Worm (Caenorhabditis elegans): Measurements from ENCODE around the gene ced-4.

Gene ced-4

DNA sequence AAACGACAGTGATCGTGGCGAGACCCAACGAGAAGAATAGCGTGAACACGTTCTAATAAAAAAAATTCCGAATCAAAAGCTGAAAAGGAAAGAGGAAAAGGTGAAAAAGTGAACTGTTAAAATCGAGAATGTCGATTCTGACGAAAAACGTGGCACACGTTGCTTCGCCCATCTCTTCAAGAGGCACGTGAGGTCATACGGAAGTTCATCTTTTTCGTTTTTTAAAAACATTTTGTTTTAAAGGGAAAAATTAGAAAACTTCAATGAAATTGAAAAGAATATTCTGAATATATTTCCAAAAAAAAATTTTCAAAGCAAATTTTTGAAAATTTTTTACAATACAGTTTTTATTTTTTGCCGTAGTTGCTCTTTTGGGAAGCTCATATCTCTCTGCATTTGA lies 40.9 kb upstream of the ced-4 start, which contains the start of gene C38D4.7:
TSS of gene C38D4.7 (minus strand) at position 101 of the 400 bp plus-strand sequence.
- TF ChIP-seq nhr-77 (tag; optimal IDR thresholded peaks at IDR 0.05) (no peak), mdl-1 (tag; optimal IDR thresholded peaks at IDR 0.05) (no peak), ZK546.5 (tag; optimal IDR thresholded peaks at IDR 0.05) (no peak), nhr-23 (tag; optimal IDR thresholded peaks at IDR 0.05) (no peak), ceh-82 (tag; optimal IDR thresholded peaks at IDR 0.05) (no peak), fos-1 (tag; optimal IDR thresholded peaks at IDR 0.05) (no peak), egl-27 (tag; optimal IDR thresholded peaks at IDR 0.05) (no peak)

DNA sequence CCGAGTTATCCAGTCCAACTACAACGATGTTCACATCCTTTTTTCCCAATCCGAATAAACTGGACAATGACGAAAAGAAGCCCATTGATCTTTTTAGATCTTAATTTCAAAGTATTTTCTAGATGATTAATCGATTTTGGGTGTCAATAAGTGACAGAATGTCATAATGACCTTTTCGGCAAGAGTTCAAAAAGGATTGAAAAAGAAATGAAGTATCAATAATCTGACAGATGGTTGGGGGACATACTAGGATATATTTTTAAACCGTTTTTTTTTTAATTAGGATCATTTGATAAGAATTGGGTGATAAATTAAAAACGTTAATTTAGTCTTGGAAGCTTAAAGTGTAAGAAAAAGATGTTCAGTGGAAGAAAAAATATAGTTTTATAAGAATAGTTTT lies 37.4 kb upstream of the ced-4 start, which contains the start of gene arl-6:
TSS of gene arl-6 (minus strand) at position 101 of the 400 bp plus-strand sequence.
- no peak for TF ChIP-seq C34F6.9 (tag; optimal IDR thresholded peaks at IDR 0.05)
- no peak for TF ChIP-seq nhr-129 (tag; optimal IDR thresholded peaks at IDR 0.05)
- no peak for TF ChIP-seq sma-3 (GFP tag; optimal IDR thresholded peaks at IDR 0.05)
- TF ChIP-seq blmp-1 (tag; optimal IDR thresholded peaks at IDR 0.05; ENCODE audit: insufficient read depth), result no peak
- no peak for TF ChIP-seq egl-27 (tag; optimal IDR thresholded peaks at IDR 0.05)

DNA sequence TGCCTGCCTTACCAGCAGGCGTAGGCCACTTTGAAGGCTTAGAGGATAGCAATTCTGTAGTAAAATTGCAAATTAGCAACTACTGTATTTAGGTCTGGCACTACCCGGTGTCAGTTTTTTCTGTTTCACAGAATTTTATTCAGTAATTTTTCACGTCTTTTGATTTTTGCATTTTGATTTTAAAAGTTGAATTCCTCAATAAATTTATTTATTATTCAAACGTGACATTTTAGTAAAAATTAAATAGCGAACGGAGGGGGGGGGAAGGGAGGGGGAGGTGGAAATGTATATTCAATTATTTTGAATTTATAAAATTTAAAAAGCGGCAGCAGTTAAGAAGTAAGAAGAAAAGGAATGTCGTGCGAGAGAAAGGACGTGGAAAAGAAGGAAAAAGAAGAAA lies 34.9 kb upstream of the ced-4 start, which contains the start of gene F26A1.4:
TSS of gene F26A1.4 (plus strand) at position 301 of the 400 bp plus-strand sequence.
- no peak for TF ChIP-seq alr-1 (tag; optimal IDR thresholded peaks at IDR 0.05)
- no peak for TF ChIP-seq sem-4 (tag; optimal IDR thresholded peaks at IDR 0.05)
- no peak for TF ChIP-seq zag-1 (tag; optimal IDR thresholded peaks at IDR 0.05)
- no peak for TF ChIP-seq gmeb-1 (tag; optimal IDR thresholded peaks at IDR 0.05)
- no peak for TF ChIP-seq Y55F3AM.14 (GFP tag; optimal IDR thresholded peaks at IDR 0.05)
- TF ChIP-seq unc-55 (GFP tag; optimal IDR thresholded peaks at IDR 0.05), result no peak
- TF ChIP-seq mdl-1 (tag; optimal IDR thresholded peaks at IDR 0.05), result no peak
- no peak for TF ChIP-seq nhr-77 (tag; optimal IDR thresholded peaks at IDR 0.05)
- TF ChIP-seq nhr-25 (tag; optimal IDR thresholded peaks at IDR 0.05), result no peak
- TF ChIP-seq ztf-11 (tag; optimal IDR thresholded peaks at IDR 0.05), result no peak

DNA sequence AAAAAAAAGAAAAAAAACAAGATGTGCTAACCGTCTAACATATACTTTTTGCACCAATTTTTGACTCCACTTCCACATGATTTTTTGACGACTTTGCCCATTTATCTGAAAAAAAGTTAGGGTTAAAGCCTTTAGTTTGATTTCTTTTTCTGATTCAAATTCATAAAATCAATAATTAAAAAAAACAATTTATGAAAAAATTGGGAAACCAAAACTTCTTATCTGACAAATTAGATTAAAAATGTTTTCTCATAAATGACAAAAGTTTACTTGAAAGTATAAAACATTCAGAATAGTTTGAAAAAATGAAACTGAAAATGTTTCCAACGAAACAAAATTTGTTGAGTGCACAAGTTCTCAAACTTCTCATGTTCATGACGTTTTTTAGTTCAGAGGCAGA lies 32.3 kb upstream of the ced-4 start, which contains the start of gene F26A1.7:
TSS of gene F26A1.7 (minus strand) at position 101 of the 400 bp plus-strand sequence.
- TF ChIP-seq unc-62 (GFP tag; optimal IDR thresholded peaks at IDR 0.05), result no peak
- no peak for TF ChIP-seq ceh-16 (tag; optimal IDR thresholded peaks at IDR 0.05)
- no peak for TF ChIP-seq nhr-129 (tag; optimal IDR thresholded peaks at IDR 0.05)
- TF ChIP-seq unc-39 (tag; optimal IDR thresholded peaks at IDR 0.05), result no peak
- no peak for TF ChIP-seq Y55F3AM.14 (GFP tag; optimal IDR thresholded peaks at IDR 0.05)
- no peak for TF ChIP-seq nhr-25 (tag; optimal IDR thresholded peaks at IDR 0.05)
- no peak for TF ChIP-seq mab-5 (tag; optimal IDR thresholded peaks at IDR 0.05)

- no peak for TF ChIP-seq mdl-1 (tag; optimal IDR thresholded peaks at IDR 0.05)
Measured at ce11 chrIII:4822140-4822539, 30.0 kb upstream of the ced-4 start, which contains the start of gene F26A1.8. TSS of gene F26A1.8 (minus strand) at chrIII:4822240.

- no peak for TF ChIP-seq mdl-1 (tag; optimal IDR thresholded peaks at IDR 0.05)
- TF ChIP-seq sem-4 (tag; optimal IDR thresholded peaks at IDR 0.05), result no peak
- no peak for TF ChIP-seq snpc-4 (tag; optimal IDR thresholded peaks at IDR 0.05)
- no peak for TF ChIP-seq mab-5 (tag; optimal IDR thresholded peaks at IDR 0.05)
- no peak for TF ChIP-seq ceh-82 (tag; optimal IDR thresholded peaks at IDR 0.05)
- no peak for TF ChIP-seq sma-9 (GFP tag; optimal IDR thresholded peaks at IDR 0.05)
- no peak for TF ChIP-seq sma-9 (tag; optimal IDR thresholded peaks at IDR 0.05)
- TF ChIP-seq elt-1 (tag; optimal IDR thresholded peaks at IDR 0.05), result no peak
- no peak for TF ChIP-seq lin-39 (tag; optimal IDR thresholded peaks at IDR 0.05)
- no peak for TF ChIP-seq aly-2 (tag; optimal IDR thresholded peaks at IDR 0.05)
- no peak for TF ChIP-seq nhr-23 (tag; optimal IDR thresholded peaks at IDR 0.05)
- TF ChIP-seq nhr-77 (tag; optimal IDR thresholded peaks at IDR 0.05), result no peak
- no peak for TF ChIP-seq unc-55 (GFP tag; optimal IDR thresholded peaks at IDR 0.05)
- TF ChIP-seq skn-1 (tag; optimal IDR thresholded peaks at IDR 0.05), result no peak
- TF ChIP-seq nhr-237 (tag; optimal IDR thresholded peaks at IDR 0.05), result no peak
- no peak for TF ChIP-seq F13H6.1 (tag; optimal IDR thresholded peaks at IDR 0.05)
Measured at ce11 chrIII:4826606-4827005, 25.5 kb upstream of the ced-4 start, which contains the start of gene F26A1.3. TSS of gene F26A1.3 (plus strand) at chrIII:4826906.
